Worm (Caenorhabditis elegans) whole organism, L3 larva: ENCODE data around the gene F08D12.12.

Source experiments
- aly-2 ChIP-seq: fragments of 150-350 bp; optimal IDR thresholded peaks from 2 replicates; lab custom pipeline; 2014; ENCODE audit warnings: missing biosample characterization, missing genetic modification characterization
- ceh-28 ChIP-seq: fragments of 150-350 bp; optimal IDR thresholded peaks from 2 replicates; lab custom pipeline; 2014; ENCODE audit warnings: missing biosample characterization, missing genetic modification reagents, missing genetic modification characterization
- elt-2 ChIP-seq: sonication (generic microtip); optimal IDR thresholded peaks from 2 replicates; lab custom pipeline; 2016; ENCODE audit warnings: missing genetic modification reagents, mild to moderate bottlenecking, missing genetic modification characterization, missing compliant biosample characterization
- eor-1 ChIP-seq, 2 experiments: fragments of 150-350 bp; optimal IDR thresholded peaks; 2 replicates each; lab custom pipeline; 2014 to 2018; ENCODE audit warnings: missing biosample characterization in 2 of 2, missing genetic modification characterization in 2 of 2
- fkh-10 ChIP-seq: sonication (generic microtip); optimal IDR thresholded peaks from 2 replicates; lab custom pipeline; 2017; ENCODE audit warnings: missing biosample characterization, missing genetic modification reagents, missing genetic modification characterization
- fos-1 ChIP-seq: fragments of 150-350 bp; optimal IDR thresholded peaks from 2 replicates; lab custom pipeline; 2014; ENCODE audit warnings: missing biosample characterization, missing genetic modification characterization
- lin-15B ChIP-seq: fragments of 150-350 bp; optimal IDR thresholded peaks from 2 replicates; lab custom pipeline; 2014; ENCODE audit warnings: missing biosample characterization, missing genetic modification characterization
- nhr-25 ChIP-seq: sonication (generic microtip); optimal IDR thresholded peaks from 2 replicates; lab custom pipeline; 2017; ENCODE audit warnings: missing biosample characterization, missing genetic modification characterization
- pha-4 ChIP-seq: fragments of 150-350 bp; optimal IDR thresholded peaks from 2 replicates; lab custom pipeline; 2014; ENCODE audit warnings: missing biosample characterization, missing genetic modification reagents, missing genetic modification characterization
- snpc-4 ChIP-seq: fragments of 150-350 bp; optimal IDR thresholded peaks from 2 replicates; lab custom pipeline; 2014; ENCODE audit warnings: missing biosample characterization, missing genetic modification characterization
- unc-62 ChIP-seq: fragments of 150-350 bp; sonication (generic microtip); optimal IDR thresholded peaks from 4 replicates; lab custom pipeline; 2014; ENCODE audit warnings: missing biosample characterization, missing genetic modification reagents, missing genetic modification characterization

ce11 chrII:2804949-2805348, 18.1 kb upstream of the F08D12.12 start:
- TF ChIP-seq elt-2 (tag; lab: Kevin White, UChicago) = peak; percentile 8
- TF ChIP-seq eor-1 (tag; optimal IDR thresholded peaks at IDR 0.05; lab: Kevin White, UChicago) = no peak
- TF ChIP-seq fkh-10 (GFP tag; lab: Kevin White, UChicago) = no peak
- TF ChIP-seq lin-15B = no peak
- TF ChIP-seq snpc-4 (tag; lab: Kevin White, UChicago) = no peak
- no peak for TF ChIP-seq aly-2 (tag; lab: Kevin White, UChicago)
- peak; percentile 42 for TF ChIP-seq pha-4
- TF ChIP-seq nhr-25 (tag; lab: Kevin White, UChicago) = no peak
- TF ChIP-seq ceh-28 = no peak
- TF ChIP-seq fos-1 (tag; lab: Kevin White, UChicago) = no peak
- no peak for TF ChIP-seq unc-62
